Worm (Caenorhabditis elegans) whole organism, young adult: ENCODE measurements around the gene ugt-7.
"Not testable (repeated sequence)": the region's sequence is repeated elsewhere in the genome, so short reads cannot be mapped to it uniquely, and the experiment has no call there.

Source experiments
- C17E4.6 ChIP-seq: fragments of 200-800 bp; sonication (Bioruptor generic); IDR thresholded peaks from 2 replicates; pipeline ENCODE4 v1.3.6; 2022; ENCODE audit warnings: missing genetic modification reagents, missing genetic modification characterization, missing compliant biosample characterization
- D2030.7 ChIP-seq: fragments of 200-800 bp; sonication (Bioruptor generic); IDR thresholded peaks from 2 replicates; pipeline ENCODE4 v1.3.6; 2022; ENCODE audit warnings: missing genetic modification reagents, missing genetic modification characterization, missing compliant biosample characterization
- F33H1.4 ChIP-seq: fragments of 200-800 bp; sonication (Bioruptor generic); IDR thresholded peaks from 2 replicates; pipeline ENCODE4 v1.3.6; 2022; ENCODE audit warnings: missing genetic modification reagents, missing genetic modification characterization, missing compliant biosample characterization
- F39B2.1 ChIP-seq: fragments of 200-800 bp; sonication (Bioruptor generic); IDR thresholded peaks from 2 replicates; pipeline ENCODE4 v1.3.6; 2022; ENCODE audit warnings: missing genetic modification reagents, missing genetic modification characterization, missing compliant biosample characterization
- F52B5.7 ChIP-seq: sonication (generic microtip); optimal IDR thresholded peaks from 2 replicates; lab custom pipeline; 2016; ENCODE audit warnings: mild to moderate bottlenecking, missing genetic modification characterization, missing compliant biosample characterization
- F57A8.1 ChIP-seq: fragments of 200-800 bp; sonication (Bioruptor generic); optimal IDR thresholded peaks from 2 replicates; lab custom pipeline; 2018; ENCODE audit warnings: mild to moderate bottlenecking, missing genetic modification characterization, moderate library complexity, missing compliant biosample characterization
- T07F8.4 ChIP-seq: sonication (generic microtip); optimal IDR thresholded peaks from 2 replicates; lab custom pipeline; 2016; ENCODE audit warnings: mild to moderate bottlenecking, missing genetic modification characterization, moderate library complexity, missing compliant biosample characterization
- Y53G8AR.9 ChIP-seq: fragments of 200-800 bp; sonication (Bioruptor generic); conservative IDR thresholded peaks from 2 replicates; pipeline ENCODE4 v1.3.6; 2022; ENCODE audit warnings: missing genetic modification reagents, missing genetic modification characterization, missing compliant biosample characterization
- Y67H2A.10 ChIP-seq: fragments of 200-800 bp; sonication (Bioruptor generic); conservative IDR thresholded peaks from 2 replicates; pipeline ENCODE4 v1.3.6; 2022; ENCODE audit warnings: missing genetic modification reagents, missing genetic modification characterization, missing compliant biosample characterization
- Y79H2A.3 ChIP-seq: fragments of 200-800 bp; sonication (Bioruptor generic); conservative IDR thresholded peaks from 2 replicates; pipeline ENCODE4 v1.3.6; 2022; ENCODE audit warnings: missing genetic modification reagents, missing genetic modification characterization, missing compliant biosample characterization
- attf-3 ChIP-seq: fragments of 200-800 bp; sonication (Bioruptor generic); conservative IDR thresholded peaks from 2 replicates; pipeline ENCODE4 v1.3.6; 2022; ENCODE audit warnings: missing genetic modification reagents, missing genetic modification characterization, missing compliant biosample characterization
- bed-1 ChIP-seq: fragments of 200-800 bp; sonication (Bioruptor generic); IDR thresholded peaks from 2 replicates; pipeline ENCODE4 v1.3.6; 2022; ENCODE audit warnings: missing genetic modification reagents, missing genetic modification characterization, missing compliant biosample characterization
- bed-2 ChIP-seq: fragments of 200-800 bp; sonication (Bioruptor generic); IDR thresholded peaks from 2 replicates; pipeline ENCODE4 v1.3.6; 2022; ENCODE audit warnings: missing genetic modification reagents, missing genetic modification characterization, missing compliant biosample characterization
- cebp-1 ChIP-seq, 2 experiments: fragments of 200-800 bp in 1 of 2; sonication (Bioruptor generic) in 1 of 2; sonication (generic microtip) in 1 of 2; IDR thresholded peaks in 1 of 2; optimal IDR thresholded peaks in 1 of 2; 2 replicates each; pipeline versions ENCODE4 v1.3.6 to Lab custom; 2017 to 2022; ENCODE audit warnings: missing compliant biosample characterization in 2 of 2, missing genetic modification characterization in 2 of 2, mild to moderate bottlenecking in 1 of 2, missing genetic modification reagents in 1 of 2, moderate library complexity in 1 of 2
- ceh-100 ChIP-seq: fragments of 200-800 bp; sonication (Bioruptor generic); IDR thresholded peaks from 2 replicates; pipeline ENCODE4 v1.3.6; 2022; ENCODE audit warnings: missing genetic modification reagents, missing genetic modification characterization, missing compliant biosample characterization
- ceh-91 ChIP-seq: fragments of 200-800 bp; sonication (Bioruptor generic); IDR thresholded peaks from 2 replicates; pipeline ENCODE4 v1.3.6; 2022; ENCODE audit warnings: missing genetic modification reagents, missing genetic modification characterization, missing compliant biosample characterization
- dox-1 ChIP-seq: fragments of 200-800 bp; sonication (Bioruptor generic); IDR thresholded peaks from 2 replicates; pipeline ENCODE4 v1.3.6; 2022; ENCODE audit warnings: missing genetic modification reagents, missing genetic modification characterization, missing compliant biosample characterization
- efl-1 ChIP-seq: fragments of 150-350 bp; optimal IDR thresholded peaks from 2 replicates; lab custom pipeline; 2014; ENCODE audit warnings: missing biosample characterization, missing genetic modification reagents, missing genetic modification characterization
- egl-18 ChIP-seq: fragments of 200-800 bp; sonication (Bioruptor generic); IDR thresholded peaks from 2 replicates; pipeline ENCODE4 v1.3.6; 2022; ENCODE audit warnings: missing genetic modification reagents, missing genetic modification characterization, missing compliant biosample characterization
- egrh-3 ChIP-seq: fragments of 200-800 bp; sonication (Bioruptor generic); IDR thresholded peaks from 2 replicates; pipeline ENCODE4 v1.3.6; 2022; ENCODE audit warnings: missing genetic modification reagents, missing genetic modification characterization, missing compliant biosample characterization
- ekl-4 ChIP-seq: fragments of 200-800 bp; sonication (Bioruptor generic); IDR thresholded peaks from 2 replicates; pipeline ENCODE4 v1.3.6; 2022; ENCODE audit warnings: missing genetic modification reagents, missing genetic modification characterization, missing compliant biosample characterization
- ets-4 ChIP-seq: fragments of 200-800 bp; sonication (Bioruptor generic); optimal IDR thresholded peaks from 2 replicates; lab custom pipeline; 2018; ENCODE audit warnings: mild to moderate bottlenecking, missing genetic modification characterization, missing compliant biosample characterization
- hmg-1.2 ChIP-seq: fragments of 200-800 bp; sonication (Bioruptor generic); IDR thresholded peaks from 2 replicates; pipeline ENCODE4 v1.3.6; 2022; ENCODE audit warnings: missing genetic modification reagents, missing genetic modification characterization, missing compliant biosample characterization
- hmg-20 ChIP-seq: fragments of 200-800 bp; sonication (Bioruptor generic); IDR thresholded peaks from 2 replicates; pipeline ENCODE4 v1.3.6; 2022; ENCODE audit warnings: missing genetic modification reagents, missing genetic modification characterization, missing compliant biosample characterization
- let-607 ChIP-seq, 2 experiments: fragments of 200-800 bp in 1 of 2; sonication (Bioruptor generic) in 1 of 2; sonication (generic microtip) in 1 of 2; optimal IDR thresholded peaks; 2 replicates each; lab custom pipeline; 2016 to 2018; ENCODE audit warnings: mild to moderate bottlenecking in 2 of 2, missing compliant biosample characterization in 2 of 2, missing genetic modification characterization in 2 of 2, moderate library complexity in 2 of 2, missing genotype in 1 of 2
- lin-26 ChIP-seq: fragments of 200-800 bp; sonication (Bioruptor generic); IDR thresholded peaks from 2 replicates; pipeline ENCODE4 v1.3.6; 2022; ENCODE audit warnings: missing genetic modification reagents, missing genetic modification characterization, missing compliant biosample characterization
- lir-1 ChIP-seq: fragments of 200-800 bp; sonication (Bioruptor generic); conservative IDR thresholded peaks from 2 replicates; pipeline ENCODE4 v1.3.6; 2022; ENCODE audit warnings: missing genetic modification reagents, missing genetic modification characterization, missing compliant biosample characterization
- lsl-1 ChIP-seq: fragments of 200-800 bp; sonication (Bioruptor generic); optimal IDR thresholded peaks from 2 replicates; lab custom pipeline; 2018; ENCODE audit warnings: mild to moderate bottlenecking, missing genetic modification characterization, moderate library complexity, missing compliant biosample characterization
- madf-6 ChIP-seq: fragments of 200-800 bp; sonication (Bioruptor generic); IDR thresholded peaks from 2 replicates; pipeline ENCODE4 v1.3.6; 2022; ENCODE audit warnings: missing genetic modification reagents, missing genetic modification characterization, missing compliant biosample characterization
- madf-8 ChIP-seq: fragments of 200-800 bp; sonication (Bioruptor generic); conservative IDR thresholded peaks from 2 replicates; pipeline ENCODE4 v1.3.6; 2022; ENCODE audit warnings: missing genetic modification reagents, missing genetic modification characterization, missing compliant biosample characterization
- nfyb-1 ChIP-seq: fragments of 200-800 bp; sonication (Bioruptor generic); IDR thresholded peaks from 2 replicates; pipeline ENCODE4 v1.3.6; 2022; ENCODE audit warnings: missing genetic modification reagents, missing genetic modification characterization, missing compliant biosample characterization
- pbrm-1 ChIP-seq: fragments of 200-800 bp; sonication (Bioruptor generic); IDR thresholded peaks from 2 replicates; pipeline ENCODE4 v1.3.6; 2022; ENCODE audit warnings: missing genetic modification reagents, missing genetic modification characterization, missing compliant biosample characterization
- rcor-1 ChIP-seq: fragments of 200-800 bp; sonication (Bioruptor generic); IDR thresholded peaks from 2 replicates; pipeline ENCODE4 v1.3.6; 2022; ENCODE audit warnings: missing genetic modification reagents, missing genetic modification characterization, missing compliant biosample characterization
- sea-2 ChIP-seq: fragments of 200-800 bp; sonication (Bioruptor generic); IDR thresholded peaks from 2 replicates; pipeline ENCODE4 v1.3.6; 2022; ENCODE audit warnings: missing genetic modification characterization, missing compliant biosample characterization
- snpc-1.3 ChIP-seq: sonication (generic microtip); optimal IDR thresholded peaks from 2 replicates; lab custom pipeline; 2017; ENCODE audit warnings: missing genetic modification characterization, mild to moderate bottlenecking, missing compliant biosample characterization, antibody characterized with exemption, moderate library complexity, missing genotype, missing genetic modification reagents; ENCODE audit not compliant: insufficient read depth
- unc-130 ChIP-seq: sonication (generic microtip); optimal IDR thresholded peaks from 2 replicates; lab custom pipeline; 2016; ENCODE audit warnings: missing genetic modification reagents, missing genetic modification characterization, missing compliant biosample characterization
- xnd-1 ChIP-seq: sonication (generic microtip); optimal IDR thresholded peaks from 2 replicates; lab custom pipeline; 2016; ENCODE audit warnings: missing genotype, missing genetic modification reagents, missing genetic modification characterization, missing compliant biosample characterization
- ztf-26 ChIP-seq: sonication (generic microtip); optimal IDR thresholded peaks from 2 replicates; lab custom pipeline; 2017; ENCODE audit warnings: missing genetic modification characterization, missing compliant biosample characterization

ugt-7 gene

DNA sequence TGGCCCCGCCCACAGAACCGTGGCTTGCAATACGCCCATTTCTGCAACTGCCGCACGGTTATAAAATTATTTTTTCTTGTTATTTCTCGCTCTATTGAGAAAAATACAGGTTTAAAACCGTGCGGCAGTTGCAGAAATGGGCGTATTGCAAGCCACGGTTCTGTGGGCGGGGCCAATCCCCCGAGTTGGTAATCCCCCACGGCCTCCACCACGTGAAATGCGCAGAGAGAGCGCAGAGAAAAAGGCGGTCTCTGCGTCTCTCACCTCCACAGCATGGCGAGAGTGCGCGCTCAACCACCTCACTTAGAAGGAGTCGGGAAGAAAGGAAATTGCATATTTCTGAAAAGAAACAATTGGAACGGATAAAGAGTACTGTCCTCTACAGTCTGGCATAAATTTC lies 46.9 kb upstream of the ugt-7 start (continued):
- peak; percentile 93 for TF ChIP-seq ceh-100 (GFP tag; lab: Robert Waterston, UW)
- TF ChIP-seq attf-3: peak; percentile 68
- peak; percentile 79 for TF ChIP-seq ceh-91 (GFP tag; lab: Robert Waterston, UW)
- TF ChIP-seq Y53G8AR.9: peak; percentile 77
- TF ChIP-seq sea-2: peak; percentile 82; the same call in 1 of the 2 replicates
- peak; percentile 87 for TF ChIP-seq egrh-3
- peak; percentile 96 for TF ChIP-seq hmg-1.2 (GFP tag; lab: Robert Waterston, UW)
- peak; percentile 86 for TF ChIP-seq ekl-4
- peak; percentile 86 for TF ChIP-seq rcor-1 (GFP tag; lab: Robert Waterston, UW)
- peak; percentile 81; the same call in 1 of the 2 replicates for TF ChIP-seq hmg-20 (GFP tag; lab: Robert Waterston, UW)
- peak; percentile 66; the same call in 1 of the 2 replicates for TF ChIP-seq lin-26 (GFP tag; lab: Robert Waterston, UW)
- TF ChIP-seq dox-1 (GFP tag; lab: Robert Waterston, UW): peak; percentile 95
- peak; percentile 78 for TF ChIP-seq D2030.7 (GFP tag; lab: Robert Waterston, UW)
- 0 out of 2 replicates have a peak, but pooled peaks have one; percentile 38 for TF ChIP-seq Y67H2A.10 (GFP tag; lab: Robert Waterston, UW)
- TF ChIP-seq madf-6 (GFP tag; lab: Robert Waterston, UW): peak; percentile 75
- peak; percentile 66; the same call in 1 of the 2 replicates for TF ChIP-seq cebp-1 (GFP tag; IDR thresholded peaks at IDR 0.05; lab: Robert Waterston, UW)
- not testable (repeated sequence) for TF ChIP-seq cebp-1 (tag; optimal IDR thresholded peaks at IDR 0.05; lab: Kevin White, UChicago)
- TF ChIP-seq bed-2 (GFP tag; lab: Robert Waterston, UW): peak; percentile 71; the same call in 1 of the 2 replicates
- TF ChIP-seq nfyb-1 (GFP tag; lab: Robert Waterston, UW): peak; percentile 93
- peak; percentile 64 for TF ChIP-seq C17E4.6 (GFP tag; lab: Robert Waterston, UW)

DNA sequence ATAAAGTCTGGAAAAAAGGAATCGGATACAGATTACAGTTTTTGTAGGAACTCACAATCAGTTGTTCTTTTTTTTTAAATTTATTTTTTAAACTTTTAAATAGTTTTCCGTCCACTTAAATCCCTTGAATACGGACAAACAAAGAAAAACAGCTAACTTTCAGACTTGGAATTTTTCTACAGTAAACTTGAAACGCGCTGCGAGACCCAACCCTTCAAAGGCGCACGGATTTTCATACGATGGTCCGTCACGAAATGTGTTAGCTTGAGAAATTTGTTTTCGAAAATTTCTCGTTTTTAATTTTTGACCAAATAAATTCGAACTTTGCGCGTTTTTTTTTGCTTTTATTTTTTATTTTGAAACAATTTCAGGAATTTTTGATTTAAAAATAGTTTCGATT lies 46.2 kb upstream of the ugt-7 start:
- TF ChIP-seq xnd-1 (tag; lab: Kevin White, UChicago) (peak; percentile 58), madf-8 (peak; percentile 68), lsl-1 (GFP tag; lab: Kevin White, UChicago) (peak; percentile 42), C17E4.6 (GFP tag; lab: Robert Waterston, UW) (no peak), F33H1.4 (GFP tag; lab: Robert Waterston, UW) (peak; percentile 60)

DNA sequence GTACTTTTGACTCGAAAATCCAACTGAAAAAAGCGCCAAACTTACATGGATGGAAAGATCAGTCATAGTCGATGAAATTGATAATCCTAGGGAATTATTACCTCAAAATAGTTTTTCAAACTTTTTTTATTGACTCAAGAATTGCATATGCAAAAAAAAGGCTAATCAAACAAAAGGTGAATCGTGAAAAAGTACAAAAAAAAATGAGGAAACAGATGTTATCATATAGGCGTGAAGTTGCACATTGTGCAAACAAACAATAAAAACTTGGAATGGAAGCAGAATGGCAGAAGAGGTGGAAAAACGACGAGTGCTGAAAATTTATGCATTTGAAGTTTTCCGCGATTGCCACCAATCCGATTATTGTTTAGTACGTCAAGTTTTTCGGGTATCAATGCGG lies 45.7 kb upstream of the ugt-7 start, which contains the start of gene exc-14:
exc-14 (minus strand) TSS at position 101 of the 400 bp plus-strand sequence.
- no peak for TF ChIP-seq F39B2.1 (GFP tag; lab: Robert Waterston, UW)
- TF ChIP-seq unc-130 (GFP tag; lab: Kevin White, UChicago): no peak
- no peak for TF ChIP-seq ztf-26 (tag; lab: Kevin White, UChicago)
- TF ChIP-seq snpc-1.3 (tag; lab: Kevin White, UChicago): no peak
- TF ChIP-seq F52B5.7 (tag; lab: Kevin White, UChicago): no peak
- no peak for TF ChIP-seq let-607 (tag; optimal IDR thresholded peaks at IDR 0.05; lab: Kevin White, UChicago)
- no peak for TF ChIP-seq egl-18
- TF ChIP-seq madf-8: no peak
- no peak for TF ChIP-seq ets-4 (GFP tag; lab: Kevin White, UChicago)
- no peak for TF ChIP-seq T07F8.4 (tag; lab: Kevin White, UChicago)
- TF ChIP-seq lir-1 (GFP tag; lab: Robert Waterston, UW): no peak
- TF ChIP-seq F57A8.1 (GFP tag; lab: Kevin White, UChicago): no peak
- TF ChIP-seq Y67H2A.10 (GFP tag; lab: Robert Waterston, UW): no peak
- no peak for TF ChIP-seq pbrm-1
- TF ChIP-seq Y79H2A.3 (GFP tag; lab: Robert Waterston, UW): no peak
- TF ChIP-seq efl-1 (GFP tag; lab: Kevin White, UChicago): no peak
- no peak for TF ChIP-seq bed-1
- TF ChIP-seq, all 124 proteins: peak for 0
